Fruit fly (Drosophila melanogaster): ENCODE measurements around the gene CG5149.
A peak's percentile ranks its signal among the peaks of the same experiment; 100 is the strongest.

CG5149 gene

dm6 chr2L:7424907-7425689 lies 37.0 kb upstream of the CG5149 start (continued):
- TF ChIP-seq CG15011 (GFP tag; optimal IDR thresholded peaks at IDR 0.05) = peak; percentile 38
- TF ChIP-seq ro (GFP tag; IDR thresholded peaks at IDR 0.05) = no peak
- peak; percentile 28; the same call in 1 of the 2 replicates for TF ChIP-seq esg (GFP tag; conservative IDR thresholded peaks at IDR 0.05)
- peak; percentile 92 for TF ChIP-seq Dbx (GFP tag; IDR thresholded peaks at IDR 0.05)
- TF ChIP-seq tna (GFP tag; IDR thresholded peaks at IDR 0.05; ENCODE audit: partially characterized antibody) = no peak
- TF ChIP-seq wor (GFP tag; IDR thresholded peaks at IDR 0.05) = no peak
- TF ChIP-seq bcd (GFP tag; optimal IDR thresholded peaks at IDR 0.05) = peak; percentile 64
- TF ChIP-seq BtbVII (GFP tag; optimal IDR thresholded peaks at IDR 0.05) = peak; percentile 56
- TF ChIP-seq YL-1 (GFP tag; optimal IDR thresholded peaks at IDR 0.05) = peak; percentile 9
- TF ChIP-seq lmd (GFP tag; IDR thresholded peaks at IDR 0.05) = peak; percentile 81
- peak in 1 of 2 experiments; percentile 34 for TF ChIP-seq eve (GFP tag; optimal IDR thresholded peaks at IDR 0.05)
- TF ChIP-seq sug (tag; optimal IDR thresholded peaks at IDR 0.05) = peak; percentile 42
- TF ChIP-seq chm (GFP tag; IDR thresholded peaks at IDR 0.05) = peak; percentile 60
- TF ChIP-seq CG12104 (GFP tag; optimal IDR thresholded peaks at IDR 0.05) = no peak
- no peak for TF ChIP-seq CG42726 (GFP tag; IDR thresholded peaks at IDR 0.05; ENCODE audit: partially characterized antibody)
- no peak for TF ChIP-seq CG8359 (GFP tag; optimal IDR thresholded peaks at IDR 0.05; ENCODE audit: borderline replicate concordance)
- TF ChIP-seq amos (GFP tag; IDR thresholded peaks at IDR 0.05; ENCODE audit: partially characterized antibody) = no peak
- TF ChIP-seq H2.0 (GFP tag; IDR thresholded peaks at IDR 0.05) = peak; percentile 37; the same call in 1 of the 2 replicates
- TF ChIP-seq CG32767 (GFP tag; IDR thresholded peaks at IDR 0.05) = no peak
- no peak for TF ChIP-seq phol (tag; optimal IDR thresholded peaks at IDR 0.05)
- TF ChIP-seq stc (GFP tag; IDR thresholded peaks at IDR 0.05) = peak; percentile 22; the same call in 1 of the 2 replicates
- TF ChIP-seq CG18476 (GFP tag; optimal IDR thresholded peaks at IDR 0.05) = no peak
- no peak for TF ChIP-seq BEAF-32 (GFP tag; optimal IDR thresholded peaks at IDR 0.05)
- TF ChIP-seq ranshi (GFP tag; IDR thresholded peaks at IDR 0.05) = peak; percentile 55; the same call in 1 of the 2 replicates
- peak; percentile 85 for TF ChIP-seq Hmr (GFP tag; optimal IDR thresholded peaks at IDR 0.05)
- peak; percentile 16 for TF ChIP-seq CG17568 (GFP tag; optimal IDR thresholded peaks at IDR 0.05)
- peak; percentile 43 for TF ChIP-seq Xbp1 (GFP tag; optimal IDR thresholded peaks at IDR 0.05)
- no peak for TF ChIP-seq fd96Cb (tag; optimal IDR thresholded peaks at IDR 0.05)
- TF ChIP-seq unc-4 (GFP tag; IDR thresholded peaks at IDR 0.05; ENCODE audit: partially characterized antibody) = no peak
- TF ChIP-seq CG6175 (GFP tag; IDR thresholded peaks at IDR 0.05) = 0 out of 3 replicates have a peak, but pooled peaks have one; percentile 50
- TF ChIP-seq CG32532 (GFP tag; IDR thresholded peaks at IDR 0.05) = peak; percentile 93
- no peak for TF ChIP-seq CG8290 (GFP tag; optimal IDR thresholded peaks at IDR 0.05)
- peak in 1 of 2 experiments; percentile 89 for TF ChIP-seq CG8290 (tag; optimal IDR thresholded peaks at IDR 0.05)
- no peak for TF ChIP-seq prd (optimal IDR thresholded peaks at IDR 0.05)
- peak; percentile 70; the same call in 2 of the 3 replicates for TF ChIP-seq prd (GFP tag; IDR thresholded peaks at IDR 0.05)
- TF ChIP-seq CG8388 (GFP tag; optimal IDR thresholded peaks at IDR 0.05) = no peak
- no peak for TF ChIP-seq Hey (tag; optimal IDR thresholded peaks at IDR 0.05)
- TF ChIP-seq Hr3 (GFP tag; optimal IDR thresholded peaks at IDR 0.05) = peak; percentile 7
- no peak for TF ChIP-seq CG10565 (GFP tag; optimal IDR thresholded peaks at IDR 0.05)
- no peak for TF ChIP-seq CG12391 (tag; optimal IDR thresholded peaks at IDR 0.05)
- no peak for TF ChIP-seq lov (optimal IDR thresholded peaks at IDR 0.05)
- no peak for TF ChIP-seq lov (GFP tag; IDR thresholded peaks at IDR 0.05)
- TF ChIP-seq CG9215 (GFP tag; IDR thresholded peaks at IDR 0.05) = peak; percentile 83
- TF ChIP-seq so (GFP tag; IDR thresholded peaks at IDR 0.05) = peak; percentile 43; the same call in 1 of the 3 replicates
- no peak for TF ChIP-seq Opbp (GFP tag; IDR thresholded peaks at IDR 0.05; ENCODE audit: partially characterized antibody)
- no peak for TF ChIP-seq danr (GFP tag; IDR thresholded peaks at IDR 0.05)
- peak; percentile 30 for TF ChIP-seq Fer1 (GFP tag; optimal IDR thresholded peaks at IDR 0.05)
- TF ChIP-seq Dp (GFP tag; optimal IDR thresholded peaks at IDR 0.05) = no peak
- TF ChIP-seq HmgD (GFP tag; optimal IDR thresholded peaks at IDR 0.05) = peak; percentile 66

All from whole organism, embryonic.